Fruit fly (Drosophila melanogaster) whole organism, embryonic: ENCODE measurements around the gene Cys.

ENCODE experiments used
- Asciz ChIP-seq: fragments of 200-800 bp; sonication (Bioruptor generic); optimal IDR thresholded peaks from 2 replicates; lab custom pipeline; 2017; ENCODE audit warnings: missing biosample characterization, mild to moderate bottlenecking, missing genetic modification characterization, missing genetic modification reagents
- Blimp-1 ChIP-seq: fragments of 200-800 bp; sonication (Bioruptor generic); optimal IDR thresholded peaks from 3 replicates; lab custom pipeline; 2018; ENCODE audit warnings: missing biosample characterization, missing genetic modification characterization, mild to moderate bottlenecking, moderate library complexity, missing genetic modification reagents
- CG10366 ChIP-seq: fragments of 200-800 bp; sonication (Bioruptor generic); IDR thresholded peaks from 2 replicates; pipeline ENCODE4 v1.3.6; 2022; ENCODE audit warnings: missing biosample characterization, missing genetic modification characterization
- CG14441 ChIP-seq: fragments of 200-800 bp; sonication (Bioruptor generic); IDR thresholded peaks from 2 replicates; pipeline ENCODE4 v1.3.6; 2022; ENCODE audit warnings: missing biosample characterization, missing genetic modification characterization
- CG15011 ChIP-seq: fragments of 200-800 bp; sonication (Bioruptor generic); optimal IDR thresholded peaks from 3 replicates; lab custom pipeline; 2018; ENCODE audit warnings: missing biosample characterization, mild to moderate bottlenecking, missing genetic modification characterization
- CG15479 ChIP-seq: fragments of 200-800 bp; sonication (Bioruptor generic); optimal IDR thresholded peaks from 3 replicates; lab custom pipeline; 2019; ENCODE audit warnings: missing biosample characterization, mild to moderate bottlenecking, missing genetic modification characterization, moderate library complexity
- CG16863 ChIP-seq: fragments of 200-800 bp; sonication (Bioruptor generic); optimal IDR thresholded peaks from 3 replicates; lab custom pipeline; 2016; ENCODE audit warnings: missing biosample characterization, missing genetic modification characterization
- CG17328 ChIP-seq: fragments of 200-800 bp; sonication (Bioruptor generic); IDR thresholded peaks from 2 replicates; pipeline ENCODE4 v1.3.6; 2022; ENCODE audit warnings: missing biosample characterization, missing genetic modification characterization
- CG18476 ChIP-seq: fragments of 200-800 bp; sonication (Bioruptor generic); optimal IDR thresholded peaks from 2 replicates; lab custom pipeline; 2016; ENCODE audit warnings: missing biosample characterization, mild to moderate bottlenecking, missing genetic modification characterization
- CG18764 ChIP-seq: fragments of 200-800 bp; sonication (Bioruptor generic); optimal IDR thresholded peaks from 3 replicates; lab custom pipeline; 2016; ENCODE audit warnings: missing biosample characterization, missing genetic modification characterization
- CG31441 ChIP-seq: fragments of 200-800 bp; sonication (Bioruptor generic); IDR thresholded peaks from 2 replicates; pipeline ENCODE4 v1.3.6; 2022; ENCODE audit warnings: missing biosample characterization, missing genetic modification characterization
- CG6272 ChIP-seq: fragments of 200-800 bp; sonication (Bioruptor generic); IDR thresholded peaks from 2 replicates; pipeline ENCODE4 v1.3.6; 2022; ENCODE audit warnings: missing biosample characterization, missing genetic modification characterization
- CG6765 ChIP-seq: fragments of 200-800 bp; sonication (Bioruptor generic); optimal IDR thresholded peaks from 3 replicates; lab custom pipeline; 2017; ENCODE audit warnings: missing biosample characterization, mild to moderate bottlenecking, missing genetic modification characterization
- CG7271 ChIP-seq: fragments of 200-800 bp; sonication (Bioruptor generic); optimal IDR thresholded peaks from 2 replicates; lab custom pipeline; 2018; ENCODE audit warnings: missing biosample characterization, mild to moderate bottlenecking, missing genetic modification characterization, moderate library complexity
- CG7357 ChIP-seq: fragments of 200-800 bp; sonication (Bioruptor generic); IDR thresholded peaks from 3 replicates; pipeline ENCODE4 v1.3.6; 2022; ENCODE audit warnings: missing biosample characterization, missing genetic modification characterization
- CG8388 ChIP-seq: fragments of 200-800 bp; sonication (Bioruptor generic); optimal IDR thresholded peaks from 2 replicates; lab custom pipeline; 2019; ENCODE audit warnings: missing biosample characterization, mild to moderate bottlenecking, missing genetic modification characterization, moderate library complexity
- CG9727 ChIP-seq: fragments of 200-800 bp; sonication (Bioruptor generic); optimal IDR thresholded peaks from 3 replicates; lab custom pipeline; 2017; ENCODE audit warnings: missing biosample characterization, mild to moderate bottlenecking, missing genetic modification characterization
- Camta ChIP-seq: fragments of 200-800 bp; sonication (Bioruptor generic); optimal IDR thresholded peaks from 2 replicates; lab custom pipeline; 2016; ENCODE audit warnings: missing biosample characterization, missing genetic modification characterization
- Doc3 ChIP-seq: fragments of 200-800 bp; sonication (Bioruptor generic); IDR thresholded peaks from 3 replicates; pipeline ENCODE4 v1.3.6; 2022; ENCODE audit warnings: missing biosample characterization, missing genetic modification characterization; ENCODE audit not compliant: partially characterized antibody
- Ets65A ChIP-seq: fragments of 200-800 bp; sonication (Bioruptor generic); peaks from one replicate; lab custom pipeline; 2016; ENCODE audit warnings: missing biosample characterization, missing genetic modification characterization
- Fer3 ChIP-seq: fragments of 200-800 bp; sonication (Bioruptor generic); optimal IDR thresholded peaks from 2 replicates; lab custom pipeline; 2018; ENCODE audit warnings: missing biosample characterization, mild to moderate bottlenecking, missing genetic modification characterization, moderate library complexity
- MESR4 ChIP-seq: fragments of 200-800 bp; sonication (Bioruptor generic); optimal IDR thresholded peaks from 2 replicates; lab custom pipeline; 2018; ENCODE audit warnings: missing biosample characterization, mild to moderate bottlenecking, missing genetic modification characterization, moderate library complexity
- Med ChIP-seq: fragments of 200-800 bp; sonication (Bioruptor generic); peaks from one replicate; lab custom pipeline; 2016; ENCODE audit warnings: missing biosample characterization, missing genetic modification characterization, mild to moderate bottlenecking, inconsistent platforms, moderate library complexity
- Optix ChIP-seq: fragments of 200-800 bp; sonication (Bioruptor generic); IDR thresholded peaks from 3 replicates; pipeline ENCODE4 v1.3.6; 2022; ENCODE audit warnings: missing biosample characterization, missing genetic modification characterization
- Sin3A ChIP-seq: fragments of >200 bp; optimal IDR thresholded peaks from 2 replicates; lab custom pipeline; 2018
- Ssrp ChIP-seq: fragments of 200-800 bp; sonication (Bioruptor generic); optimal IDR thresholded peaks from 2 replicates; lab custom pipeline; 2018; ENCODE audit warnings: missing biosample characterization, mild to moderate bottlenecking, missing genetic modification characterization, moderate library complexity
- Stat92E ChIP-seq, 3 experiments: fragments of >200 bp in 2 of 3; fragments of 200-800 bp in 1 of 3; sonication (Bioruptor generic) in 1 of 3; optimal IDR thresholded peaks; 2 replicates each; lab custom pipeline; 2017 to 2019; ENCODE audit warnings: missing biosample characterization in 3 of 3, missing genetic modification characterization in 3 of 3, mild to moderate bottlenecking in 1 of 3, moderate library complexity in 1 of 3
- bsh ChIP-seq, 2 experiments: fragments of 200-800 bp; sonication (Bioruptor generic); optimal IDR thresholded peaks; 2 replicates each; lab custom pipeline; 2017 to 2018; ENCODE audit warnings: mild to moderate bottlenecking in 2 of 2, missing biosample characterization in 2 of 2, missing genetic modification characterization in 2 of 2, moderate library complexity in 1 of 2
- corto ChIP-seq: fragments of 200-800 bp; sonication (Bioruptor generic); optimal IDR thresholded peaks from 2 replicates; lab custom pipeline; 2016; ENCODE audit warnings: missing biosample characterization, mild to moderate bottlenecking, missing genetic modification characterization, moderate library complexity
- danr ChIP-seq: fragments of 200-800 bp; sonication (Bioruptor generic); IDR thresholded peaks from 2 replicates; pipeline ENCODE4 v1.3.6; 2022; ENCODE audit warnings: missing biosample characterization, missing genetic modification characterization
- dm ChIP-seq: fragments of 200-800 bp; sonication (Bioruptor generic); optimal IDR thresholded peaks from 3 replicates; lab custom pipeline; 2016; ENCODE audit warnings: missing biosample characterization, missing genetic modification characterization
- dmrt11E ChIP-seq: fragments of 200-800 bp; sonication (Bioruptor generic); optimal IDR thresholded peaks from 3 replicates; lab custom pipeline; 2018; ENCODE audit warnings: missing biosample characterization, mild to moderate bottlenecking, missing genetic modification characterization, moderate library complexity
- dmrt99B ChIP-seq: fragments of 200-800 bp; sonication (Bioruptor generic); optimal IDR thresholded peaks from 2 replicates; lab custom pipeline; 2018; ENCODE audit warnings: missing biosample characterization, mild to moderate bottlenecking, missing genetic modification characterization, moderate library complexity
- dpn ChIP-seq, 2 experiments: fragments of 200-800 bp; sonication (Bioruptor generic); optimal IDR thresholded peaks; 3 replicates each; lab custom pipeline; 2016; ENCODE audit warnings: missing biosample characterization in 2 of 2, missing genetic modification characterization in 2 of 2
- gcm ChIP-seq: fragments of 200-800 bp; sonication (Bioruptor generic); optimal IDR thresholded peaks from 2 replicates; lab custom pipeline; 2019; ENCODE audit warnings: missing biosample characterization, mild to moderate bottlenecking, missing genetic modification characterization, moderate library complexity
- jigr1 ChIP-seq: fragments of 200-800 bp; sonication (Bioruptor generic); IDR thresholded peaks from 3 replicates; pipeline ENCODE4 v1.3.6; 2022; ENCODE audit warnings: missing biosample characterization, missing genetic modification characterization
- kah ChIP-seq: fragments of 200-800 bp; sonication (Bioruptor generic); optimal IDR thresholded peaks from 2 replicates; lab custom pipeline; 2018; ENCODE audit warnings: missing biosample characterization, mild to moderate bottlenecking, missing genetic modification characterization
- kni ChIP-seq: fragments of 200-800 bp; sonication (Bioruptor generic); optimal IDR thresholded peaks from 3 replicates; lab custom pipeline; 2017; ENCODE audit warnings: mild to moderate bottlenecking, missing biosample characterization, missing genetic modification reagents, missing genetic modification characterization
- mld ChIP-seq: fragments of 200-800 bp; sonication (Bioruptor generic); IDR thresholded peaks from 3 replicates; pipeline ENCODE4 v1.3.6; 2022; ENCODE audit warnings: missing biosample characterization, missing genetic modification characterization; ENCODE audit not compliant: partially characterized antibody
- nom ChIP-seq: fragments of 200-800 bp; sonication (Bioruptor generic); optimal IDR thresholded peaks from 2 replicates; lab custom pipeline; 2017; ENCODE audit warnings: missing biosample characterization, missing genetic modification characterization, mild to moderate bottlenecking, moderate library complexity, missing genetic modification reagents
- oc ChIP-seq: fragments of 200-800 bp; sonication (Bioruptor generic); optimal IDR thresholded peaks from 2 replicates; lab custom pipeline; 2018; ENCODE audit warnings: missing biosample characterization, mild to moderate bottlenecking, missing genetic modification characterization, moderate library complexity
- phol ChIP-seq: fragments of 200-800 bp; sonication (Bioruptor generic); optimal IDR thresholded peaks from 3 replicates; lab custom pipeline; 2018; ENCODE audit warnings: missing biosample characterization, mild to moderate bottlenecking, missing genetic modification characterization, moderate library complexity
- pita ChIP-seq: fragments of 200-800 bp; sonication (Bioruptor generic); optimal IDR thresholded peaks from 2 replicates; lab custom pipeline; 2017; ENCODE audit warnings: missing biosample characterization, mild to moderate bottlenecking, missing genetic modification characterization
- psq ChIP-seq: fragments of 200-800 bp; sonication (Bioruptor generic); optimal IDR thresholded peaks from 2 replicates; lab custom pipeline; 2017; ENCODE audit warnings: missing biosample characterization, missing genetic modification characterization
- rib ChIP-seq: fragments of 200-800 bp; sonication (Bioruptor generic); IDR thresholded peaks from 2 replicates; pipeline ENCODE4 v1.3.6; 2022; ENCODE audit warnings: missing biosample characterization, missing genetic modification characterization
- row ChIP-seq: fragments of 200-800 bp; sonication (Bioruptor generic); IDR thresholded peaks from 3 replicates; pipeline ENCODE4 v1.3.6; 2022; ENCODE audit warnings: missing biosample characterization, missing genetic modification characterization
- sob ChIP-seq: fragments of 200-800 bp; sonication (Bioruptor generic); IDR thresholded peaks from 2 replicates; pipeline ENCODE4 v1.3.6; 2022; ENCODE audit warnings: missing biosample characterization, missing genetic modification characterization
- sr ChIP-seq: fragments of 200-800 bp; sonication (Bioruptor generic); IDR thresholded peaks from 3 replicates; pipeline ENCODE4 v1.3.6; 2022; ENCODE audit warnings: missing biosample characterization, missing genetic modification characterization
- zfh1 ChIP-seq: fragments of 200-800 bp; sonication (Bioruptor generic); IDR thresholded peaks from 3 replicates; pipeline ENCODE4 v1.3.6; 2022; ENCODE audit warnings: missing biosample characterization, missing genetic modification characterization

Gene Cys

DNA sequence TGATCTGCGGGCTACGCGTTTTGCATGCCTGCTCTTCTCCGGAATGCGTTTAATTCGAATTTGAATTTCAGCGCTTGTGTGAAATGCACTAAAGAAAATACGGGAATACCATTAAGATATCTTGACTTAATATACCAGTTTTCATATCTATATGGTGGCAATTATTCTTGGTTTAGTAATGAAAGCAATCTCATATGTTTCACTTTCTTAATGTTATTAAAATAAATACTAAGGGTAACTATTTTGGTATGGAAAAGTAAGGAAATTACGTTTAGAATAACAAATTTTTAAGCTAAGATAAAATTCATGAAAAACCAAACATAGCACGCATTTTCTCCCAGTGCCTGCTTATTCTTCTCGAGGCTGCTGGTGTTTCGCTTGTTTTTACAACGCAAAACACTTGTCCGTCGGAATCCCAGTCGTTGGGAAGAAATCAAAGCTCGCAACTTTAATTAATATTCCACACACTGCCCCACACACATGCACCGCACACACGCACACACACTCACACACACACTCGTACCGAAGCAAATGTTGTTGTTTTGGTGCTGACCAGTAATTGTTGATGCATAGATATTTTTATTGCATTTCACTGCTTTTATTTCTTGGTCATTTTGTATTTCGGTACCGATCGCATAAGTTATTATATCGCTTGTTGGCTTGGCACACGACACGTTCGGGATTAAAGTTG is 8.5 kb upstream of the Cys start (continued):
- TF ChIP-seq Stat92E (GFP tag; optimal IDR thresholded peaks at IDR 0.05; lab: Kevin White, UChicago) (no peak), CG7357 (GFP tag; lab: Robert Waterston, UW) (no peak), mld (GFP tag; lab: Robert Waterston, UW) (0 out of 3 replicates have a peak, but pooled peaks have one; percentile 34), zfh1 (GFP tag; lab: Robert Waterston, UW) (no peak), Doc3 (no peak), phol (tag; lab: Kevin White, UChicago) (peak; percentile 51), CG8388 (GFP tag; lab: Kevin White, UChicago) (peak; percentile 10), corto (GFP tag; lab: Kevin White, UChicago) (no peak), oc (no peak), dmrt11E (tag; lab: Kevin White, UChicago) (no peak), CG7271 (tag; lab: Kevin White, UChicago) (no peak), psq (GFP tag; lab: Kevin White, UChicago) (no peak), jigr1 (GFP tag; lab: Robert Waterston, UW) (0 out of 3 replicates have a peak, but pooled peaks have one; percentile 42), kah (no peak), nom (GFP tag; lab: Kevin White, UChicago) (no peak), CG15479 (GFP tag; lab: Kevin White, UChicago) (no peak), Fer3 (tag; lab: Kevin White, UChicago) (no peak), dpn (GFP tag; optimal IDR thresholded peaks at IDR 0.05; lab: Kevin White, UChicago) (peak in 1 of 2 experiments; percentile 3), CG14441 (GFP tag; lab: Robert Waterston, UW) (peak; percentile 29; the same call in 1 of the 2 replicates), Blimp-1 (GFP tag; lab: Kevin White, UChicago) (peak; percentile 30), Ets65A (GFP tag; lab: Kevin White, UChicago) (no peak), row (GFP tag; lab: Robert Waterston, UW) (peak; percentile 28; the same call in 2 of the 3 replicates), kni (GFP tag; lab: Kevin White, UChicago) (no peak), Asciz (GFP tag; lab: Kevin White, UChicago) (no peak), CG6765 (no peak), dmrt99B (tag; lab: Kevin White, UChicago) (peak; percentile 51), Med (GFP tag; lab: Kevin White, UChicago) (no peak), Optix (GFP tag; lab: Robert Waterston, UW) (no peak), Sin3A (lab: Kevin White, UChicago) (no peak), CG15011 (GFP tag; lab: Kevin White, UChicago) (no peak), Ssrp (tag; lab: Kevin White, UChicago) (peak; percentile 11), dm (GFP tag; lab: Kevin White, UChicago) (no peak), CG6272 (no peak), danr (GFP tag; lab: Robert Waterston, UW) (no peak), MESR4 (GFP tag; lab: Kevin White, UChicago) (no peak), sob (GFP tag; lab: Robert Waterston, UW) (no peak), gcm (GFP tag; lab: Kevin White, UChicago) (peak; percentile 18), CG10366 (GFP tag; lab: Robert Waterston, UW) (no peak), sr (GFP tag; lab: Robert Waterston, UW) (no peak), pita (no peak), bsh (GFP tag; optimal IDR thresholded peaks at IDR 0.05; lab: Kevin White, UChicago) (peak in 1 of 2 experiments; percentile 30), CG18476 (GFP tag; lab: Kevin White, UChicago) (no peak), CG17328 (no peak), CG18764 (GFP tag; lab: Kevin White, UChicago) (no peak), CG31441 (GFP tag; lab: Robert Waterston, UW) (peak; percentile 46; the same call in 1 of the 2 replicates), CG9727 (GFP tag; lab: Kevin White, UChicago) (no peak), Camta (GFP tag; lab: Kevin White, UChicago) (no peak), rib (GFP tag; lab: Robert Waterston, UW) (no peak), CG16863 (GFP tag; lab: Kevin White, UChicago) (no peak)
